Fruit fly (Drosophila melanogaster): ENCODE data around the gene tld.
A peak's percentile ranks its signal among the peaks of the same experiment; 100 is the strongest.

The tld gene

dm6 chr3R:24771273-24772231 is 22.0 kb downstream of the tld start, which contains the start of gene CG42331 (continued):
- TF ChIP-seq wdn (GFP tag; IDR thresholded peaks at IDR 0.05) (no peak), E2f1 (GFP tag; IDR thresholded peaks at IDR 0.05) (no peak; the same call in 1 of the 2 replicates), phol (tag; optimal IDR thresholded peaks at IDR 0.05) (peak; percentile 71), Pdp1 (GFP tag; optimal IDR thresholded peaks at IDR 0.05) (peak; percentile 45 to 48), CG18262 (tag; optimal IDR thresholded peaks at IDR 0.05) (peak; percentile 55), CG6854 (GFP tag; optimal IDR thresholded peaks at IDR 0.05) (no peak), ken (GFP tag; IDR thresholded peaks at IDR 0.05) (no peak; the same call in 2 of the 3 replicates), gt (GFP tag; IDR thresholded peaks at IDR 0.05) (no peak), fd102C (GFP tag; optimal IDR thresholded peaks at IDR 0.05) (no peak), tx (GFP tag; optimal IDR thresholded peaks at IDR 0.05) (peak; percentile 11), klu (GFP tag; IDR thresholded peaks at IDR 0.05) (peak; percentile 64), CG9215 (GFP tag; IDR thresholded peaks at IDR 0.05) (no peak), Dfd (GFP tag; optimal IDR thresholded peaks at IDR 0.05) (no peak), ab (GFP tag; optimal IDR thresholded peaks at IDR 0.05) (no peak), CG15514 (GFP tag; optimal IDR thresholded peaks at IDR 0.05) (peak; percentile 33), Six4 (GFP tag; optimal IDR thresholded peaks at IDR 0.05) (peak; percentile 11), zen2 (GFP tag; IDR thresholded peaks at IDR 0.05; ENCODE audit: partially characterized antibody) (0 out of 3 replicates have a peak, but pooled peaks have one; percentile 40), CG7963 (GFP tag; IDR thresholded peaks at IDR 0.05; ENCODE audit: partially characterized antibody) (no peak), slou (GFP tag; optimal IDR thresholded peaks at IDR 0.05) (no peak), peb (GFP tag; IDR thresholded peaks at IDR 0.05) (no peak), pfk (GFP tag; optimal IDR thresholded peaks at IDR 0.05) (no peak), CG13296 (GFP tag; optimal IDR thresholded peaks at IDR 0.05) (peak; percentile 47), CG11560 (tag; IDR thresholded peaks at IDR 0.05) (no peak), Hr78 (GFP tag; optimal IDR thresholded peaks at IDR 0.05) (peak in 1 of 2 experiments; percentile 64), Atf-2 (GFP tag; optimal IDR thresholded peaks at IDR 0.05) (peak; percentile 53), CG8924 (tag; optimal IDR thresholded peaks at IDR 0.05) (peak; percentile 62), gce (GFP tag; IDR thresholded peaks at IDR 0.05) (no peak), bcd (GFP tag; optimal IDR thresholded peaks at IDR 0.05) (peak; percentile 38), CG14965 (GFP tag; optimal IDR thresholded peaks at IDR 0.05; ENCODE audit: borderline replicate concordance) (no peak), al (GFP tag; IDR thresholded peaks at IDR 0.05) (peak; percentile 48; the same call in 1 of the 2 replicates), ara (GFP tag; IDR thresholded peaks at IDR 0.05) (no peak), CG1832 (GFP tag; optimal IDR thresholded peaks at IDR 0.05) (no peak), CG6254 (GFP tag; optimal IDR thresholded peaks at IDR 0.05) (no peak), Gug (GFP tag; IDR thresholded peaks at IDR 0.05) (no peak; the same call in 3 of the 4 replicates), CG6683 (GFP tag; optimal IDR thresholded peaks at IDR 0.05) (peak; percentile 38), Rx (GFP tag; IDR thresholded peaks at IDR 0.05) (no peak; the same call in 1 of the 2 replicates), CG34224 (GFP tag; IDR thresholded peaks at IDR 0.05; ENCODE audit: partially characterized antibody) (no peak), onecut (GFP tag; IDR thresholded peaks at IDR 0.05) (peak; percentile 25; the same call in 1 of the 2 replicates), pb (GFP tag; optimal IDR thresholded peaks at IDR 0.05) (no peak), HHEX (GFP tag; optimal IDR thresholded peaks at IDR 0.05) (peak; percentile 66), ssp (GFP tag; IDR thresholded peaks at IDR 0.05) (no peak), CG10654 (GFP tag; optimal IDR thresholded peaks at IDR 0.05) (peak; percentile 12), Opbp (GFP tag; IDR thresholded peaks at IDR 0.05; ENCODE audit: partially characterized antibody) (no peak), CG17328 (GFP tag; IDR thresholded peaks at IDR 0.05) (no peak), CG7839 (tag; optimal IDR thresholded peaks at IDR 0.05) (peak; percentile 81), danr (GFP tag; IDR thresholded peaks at IDR 0.05) (no peak), Sry-δ (GFP tag; optimal IDR thresholded peaks at IDR 0.05) (no peak), exex (tag; optimal IDR thresholded peaks at IDR 0.05) (peak; percentile 65)

Measured in whole organism, embryonic.